Worm (Caenorhabditis elegans): ENCODE measurements around the gene T14G8.6.

ce11 chrX:12908715-12909114 lies 46.1 kb upstream of the T14G8.6 start:
- TF ChIP-seq mes-2 (tag; optimal IDR thresholded peaks at IDR 0.05; ENCODE audit: poor library complexity, severe bottlenecking) (no peak), tra-1 (GFP tag; IDR thresholded peaks at IDR 0.05) (no peak), F37D6.2 (tag; optimal IDR thresholded peaks at IDR 0.05) (no peak), dve-1 (tag; optimal IDR thresholded peaks at IDR 0.05; ENCODE audit: insufficient read depth) (no peak)
